Worm (Caenorhabditis elegans) whole organism, early embryonic: ENCODE data around the gene esyt-2.

Experiments used
- F13C5.2 ChIP-seq: sonication (generic microtip); optimal IDR thresholded peaks from 2 replicates; lab custom pipeline; 2017; ENCODE audit warnings: mild to moderate bottlenecking, missing genetic modification characterization, inconsistent platforms, missing compliant biosample characterization
- ama-1 ChIP-seq: fragments of 150-350 bp; optimal IDR thresholded peaks from 2 replicates; lab custom pipeline; 2014
- ets-7 ChIP-seq: sonication (generic microtip); optimal IDR thresholded peaks from 2 replicates; lab custom pipeline; 2016; ENCODE audit warnings: missing genotype, missing genetic modification characterization, missing compliant biosample characterization
- flt-1 ChIP-seq: fragments of 200-800 bp; sonication (Bioruptor generic); IDR thresholded peaks from 2 replicates; pipeline ENCODE4 v1.3.6; 2022; ENCODE audit warnings: missing genetic modification characterization, missing compliant biosample characterization
- pes-1 ChIP-seq: fragments of 200-800 bp; sonication (Bioruptor generic); IDR thresholded peaks from 2 replicates; pipeline ENCODE4 v1.3.6; 2022; ENCODE audit warnings: missing genetic modification reagents, missing genetic modification characterization, missing compliant biosample characterization
- sea-1 ChIP-seq: fragments of 200-800 bp; sonication (Bioruptor generic); conservative IDR thresholded peaks from 2 replicates; pipeline ENCODE4 v1.3.6; 2022; ENCODE audit warnings: missing genetic modification characterization, missing compliant biosample characterization
- tbx-37 ChIP-seq: fragments of 200-800 bp; sonication (Bioruptor generic); conservative IDR thresholded peaks from 2 replicates; pipeline ENCODE4 v1.3.6; 2022; ENCODE audit warnings: missing genetic modification reagents, missing genetic modification characterization, missing compliant biosample characterization

- TF ChIP-seq flt-1 (GFP tag; lab: Robert Waterston, UW): no peak
- no peak for TF ChIP-seq ama-1
- no peak for TF ChIP-seq sea-1
- TF ChIP-seq F13C5.2 (tag; lab: Kevin White, UChicago): no peak
- TF ChIP-seq pes-1 (GFP tag; lab: Robert Waterston, UW): no peak
- no peak for TF ChIP-seq tbx-37 (GFP tag; lab: Robert Waterston, UW)
- TF ChIP-seq ets-7 (tag; lab: Kevin White, UChicago): no peak
Observed at ce11 chrIII:6177631-6178030, 53.1 kb downstream of the esyt-2 start.
